Worm (Caenorhabditis elegans): ENCODE results near the gene mutd-1.

Gene mutd-1

DNA sequence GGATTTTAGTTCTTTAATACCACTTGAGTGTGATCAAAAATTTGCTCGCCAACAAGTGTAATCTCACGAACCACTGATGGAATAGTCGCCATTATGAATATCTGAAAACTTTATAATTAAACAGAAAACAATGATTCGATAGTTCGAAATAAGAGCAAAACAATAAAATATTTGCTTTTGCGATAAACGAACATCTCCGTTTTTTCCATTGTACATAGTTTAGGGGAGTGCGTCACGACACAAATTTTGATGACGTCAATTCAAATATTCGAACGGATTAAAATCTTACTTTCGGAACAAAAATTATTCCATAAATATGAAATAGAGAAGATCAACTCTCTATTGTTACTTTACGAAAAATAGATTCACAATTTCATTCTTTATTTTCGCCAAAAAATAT is at the start of gene mutd-1:
mutd-1 (minus strand) TSS at position 101 of the 400 bp plus-strand sequence.
- TF ChIP-seq F13H6.1 (tag; optimal IDR thresholded peaks at IDR 0.05) (no peak), elt-2 (tag; optimal IDR thresholded peaks at IDR 0.05) (no peak), npax-4 (tag; optimal IDR thresholded peaks at IDR 0.05) (no peak), C08G9.2 (tag; optimal IDR thresholded peaks at IDR 0.05) (no peak)

DNA sequence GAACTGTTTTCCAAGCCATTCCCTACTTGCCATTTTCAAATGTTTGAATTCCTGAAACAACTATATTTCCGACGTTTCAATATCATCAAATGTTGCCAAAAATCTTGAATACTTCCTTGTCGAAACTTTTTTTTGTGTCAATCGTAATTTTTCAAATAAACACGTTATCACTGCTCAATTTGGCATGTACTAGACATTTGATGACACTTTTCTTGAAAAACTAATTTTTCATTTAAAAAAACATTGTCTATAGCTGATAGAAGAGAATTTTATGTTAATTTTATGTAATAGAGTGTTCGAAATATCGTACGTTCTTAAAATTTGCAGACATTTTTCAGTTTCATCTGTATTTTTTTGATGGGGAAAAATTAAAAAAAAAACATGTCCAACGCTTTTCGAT is 48.9 kb upstream of the mutd-1 start:
- TF ChIP-seq pax-1 (tag; optimal IDR thresholded peaks at IDR 0.05) (no peak), hlh-8 (tag; optimal IDR thresholded peaks at IDR 0.05) (no peak), pha-2 (tag; optimal IDR thresholded peaks at IDR 0.05) (no peak), hlh-15 (tag; optimal IDR thresholded peaks at IDR 0.05) (no peak)

DNA sequence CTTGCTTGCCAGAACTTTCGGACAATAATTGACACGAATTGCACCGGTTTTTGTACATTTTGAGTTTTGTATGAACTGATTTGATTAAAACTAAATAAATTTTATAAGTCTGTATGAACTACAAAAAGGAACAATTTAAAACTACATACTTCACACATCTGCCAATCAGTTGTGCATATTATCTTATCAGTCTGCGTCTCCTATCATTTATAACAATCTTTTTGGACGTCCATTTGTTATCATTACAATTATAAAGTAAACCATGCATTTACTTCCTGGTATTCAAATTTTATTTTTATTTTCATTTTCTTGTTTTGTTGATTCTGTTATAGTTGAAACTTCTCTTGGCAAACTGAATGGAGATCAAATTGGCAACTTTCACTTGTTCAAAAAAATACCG is 46.4 kb upstream of the mutd-1 start, which contains the start of gene cest-10:
cest-10 (plus strand) TSS at position 254 of the 400 bp plus-strand sequence.
- TF ChIP-seq C08G9.2 (tag; optimal IDR thresholded peaks at IDR 0.05) = no peak
- TF ChIP-seq elt-2 (tag; optimal IDR thresholded peaks at IDR 0.05) = peak; percentile 71

DNA sequence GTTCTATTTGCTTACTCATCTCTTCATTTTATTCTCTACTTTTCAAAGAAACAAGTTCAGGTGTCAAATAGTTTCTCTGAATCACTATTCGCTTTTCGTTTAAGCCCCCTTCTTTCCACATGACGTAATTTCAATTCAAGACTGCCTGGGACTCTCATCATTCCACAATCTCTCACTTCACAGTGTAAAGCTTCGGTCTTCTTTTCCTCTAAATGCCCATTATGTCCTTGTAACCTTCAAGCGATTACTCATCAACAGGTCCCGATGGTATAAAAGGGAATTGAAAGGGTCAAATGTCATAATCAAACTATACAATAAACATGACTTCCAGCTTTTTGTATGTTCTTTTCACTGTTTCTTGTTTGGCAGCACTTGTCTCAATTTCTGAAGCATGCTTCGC is 45.1 kb upstream of the mutd-1 start, which contains the start of gene C42D4.3:
C42D4.3 (plus strand) TSS at position 298 of the 400 bp plus-strand sequence.
- no peak for TF ChIP-seq ttx-3 (tag; optimal IDR thresholded peaks at IDR 0.05)

DNA sequence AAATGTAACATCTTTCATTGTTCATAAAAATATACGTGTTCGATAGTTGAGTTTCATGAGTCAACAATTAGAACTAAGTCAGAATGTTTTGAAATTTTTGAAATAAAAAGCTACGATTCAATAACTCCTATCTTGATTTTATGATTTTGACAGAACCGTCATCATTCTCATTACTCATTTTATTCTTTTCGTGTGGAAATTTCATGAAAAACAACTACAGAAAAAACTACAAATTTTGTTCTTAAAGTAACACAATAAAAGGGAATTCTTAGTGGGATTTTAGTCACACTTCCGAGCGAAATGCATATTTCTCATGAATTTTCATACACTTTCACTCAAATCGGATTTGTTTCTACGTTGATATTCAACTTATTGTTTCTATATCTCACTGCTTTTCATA is 43.0 kb upstream of the mutd-1 start, which contains the start of gene str-44:
str-44 (plus strand) TSS at position 301 of the 400 bp plus-strand sequence.
- TF ChIP-seq ref-2 (tag; optimal IDR thresholded peaks at IDR 0.05) = no peak
- no peak for TF ChIP-seq ceh-30 (tag; optimal IDR thresholded peaks at IDR 0.05)
- TF ChIP-seq ztf-16 (tag; optimal IDR thresholded peaks at IDR 0.05) = no peak
- TF ChIP-seq sox-4 (tag; optimal IDR thresholded peaks at IDR 0.05) = no peak
- no peak for TF ChIP-seq F13H6.1 (tag; optimal IDR thresholded peaks at IDR 0.05)
- TF ChIP-seq npax-4 (tag; optimal IDR thresholded peaks at IDR 0.05) = no peak
- TF ChIP-seq pag-3 (tag; optimal IDR thresholded peaks at IDR 0.05; ENCODE audit: borderline replicate concordance) = no peak

DNA sequence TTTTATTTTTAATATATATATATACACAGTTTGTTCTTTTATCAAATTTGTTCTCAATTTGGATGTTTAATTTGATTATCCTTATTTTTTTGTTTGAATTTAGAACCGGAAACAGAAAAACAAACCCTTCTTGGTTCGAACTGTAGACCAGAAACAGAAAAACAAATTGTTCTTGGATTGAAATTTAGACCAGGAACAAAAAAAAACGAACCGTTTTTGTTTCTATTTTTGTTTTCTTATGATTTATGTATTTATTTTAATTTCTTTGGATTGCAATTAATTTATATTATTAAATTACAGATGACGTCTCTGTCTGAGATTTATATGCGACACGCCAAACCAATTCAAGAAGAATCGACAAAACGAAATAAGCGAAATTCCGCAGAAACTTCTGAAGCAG is 41.5 kb upstream of the mutd-1 start, which contains the start of gene C42D4.19:
C42D4.19 (plus strand) TSS at position 301 of the 400 bp plus-strand sequence.
- TF ChIP-seq ceh-19 (GFP tag; optimal IDR thresholded peaks at IDR 0.05) (no peak), K09A11.1 (tag; optimal IDR thresholded peaks at IDR 0.05; ENCODE audit: insufficient read depth) (no peak), ceh-14 (tag; optimal IDR thresholded peaks at IDR 0.05) (no peak), unc-42 (tag; optimal IDR thresholded peaks at IDR 0.05) (no peak), ceh-18 (tag; optimal IDR thresholded peaks at IDR 0.05) (no peak), syd-9 (tag; optimal IDR thresholded peaks at IDR 0.05) (no peak), fkh-10 (GFP tag; optimal IDR thresholded peaks at IDR 0.05) (no peak)

DNA sequence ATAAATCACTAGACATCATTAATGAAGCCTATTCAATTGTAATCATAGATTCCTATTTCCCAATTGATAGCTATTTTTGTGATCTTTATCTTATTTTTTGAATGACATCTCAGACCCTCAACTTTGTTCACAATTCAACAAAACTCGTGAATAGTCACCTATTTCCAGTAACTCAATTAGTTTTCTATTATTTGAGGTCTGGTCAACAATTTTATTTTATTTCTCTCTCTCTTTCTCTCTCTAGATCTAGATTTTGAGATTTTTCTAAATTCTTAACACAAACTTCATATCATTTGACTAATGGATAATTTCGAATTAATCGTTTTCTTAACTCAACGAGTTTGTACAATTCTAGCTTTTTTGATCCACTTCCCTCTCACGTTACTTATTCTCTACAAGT is 39.6 kb upstream of the mutd-1 start, which contains the start of gene str-1:
str-1 (plus strand) TSS at position 301 of the 400 bp plus-strand sequence.
- TF ChIP-seq Y22D7AL.16 (tag; optimal IDR thresholded peaks at IDR 0.05) (no peak), fkh-10 (GFP tag; optimal IDR thresholded peaks at IDR 0.05) (no peak), pat-9 (tag; optimal IDR thresholded peaks at IDR 0.05) (no peak), elt-2 (tag; optimal IDR thresholded peaks at IDR 0.05) (no peak), hlh-13 (GFP tag; optimal IDR thresholded peaks at IDR 0.05) (no peak), pag-3 (tag; optimal IDR thresholded peaks at IDR 0.05; ENCODE audit: borderline replicate concordance) (no peak), nhr-232 (tag; optimal IDR thresholded peaks at IDR 0.05) (no peak), K02D7.2 (tag; optimal IDR thresholded peaks at IDR 0.05) (no peak), sox-4 (tag; optimal IDR thresholded peaks at IDR 0.05) (no peak), eyg-1 (tag; optimal IDR thresholded peaks at IDR 0.05) (no peak), pros-1 (tag; optimal IDR thresholded peaks at IDR 0.05) (no peak), hlh-30 (tag; optimal IDR thresholded peaks at IDR 0.05; ENCODE audit: insufficient read depth) (no peak), ttx-3 (tag; optimal IDR thresholded peaks at IDR 0.05) (no peak), sdc-2 (tag; optimal IDR thresholded peaks at IDR 0.05) (no peak), dmd-4 (tag; optimal IDR thresholded peaks at IDR 0.05; ENCODE audit: borderline replicate concordance) (no peak), tbx-7 (tag; optimal IDR thresholded peaks at IDR 0.05) (no peak)

Data from whole organism, late embryonic.